Worm (Caenorhabditis elegans): ENCODE data around the gene tbx-7.

tbx-7 gene

ce11 chrIII:6028432-6028831 lies at the start of gene tbx-7:
TSS of gene tbx-7 (minus strand) at chrIII:6028532.
- no peak for TF ChIP-seq tab-1 (GFP tag; IDR thresholded peaks at IDR 0.05)
- no peak for TF ChIP-seq cog-1 (tag; optimal IDR thresholded peaks at IDR 0.05)
- TF ChIP-seq med-1 (GFP tag; optimal IDR thresholded peaks at IDR 0.05; ENCODE audit: insufficient read depth): no peak

- TF ChIP-seq cog-1 (tag; optimal IDR thresholded peaks at IDR 0.05) (no peak), klf-2 (GFP tag; conservative IDR thresholded peaks at IDR 0.05) (no peak), T22C8.4 (GFP tag; IDR thresholded peaks at IDR 0.05) (no peak), ztf-29 (GFP tag; IDR thresholded peaks at IDR 0.05) (no peak), tab-1 (GFP tag; IDR thresholded peaks at IDR 0.05) (no peak), med-1 (GFP tag; optimal IDR thresholded peaks at IDR 0.05; ENCODE audit: insufficient read depth) (no peak), ref-1 (GFP tag; conservative IDR thresholded peaks at IDR 0.05) (no peak), ztf-23 (GFP tag; IDR thresholded peaks at IDR 0.05) (no peak)
Measured at ce11 chrIII:6077973-6078372, 49.6 kb upstream of the tbx-7 start.

ce11 chrIII:6073673-6074331 lies 45.5 kb upstream of the tbx-7 start:
- TF ChIP-seq cog-1 (tag; optimal IDR thresholded peaks at IDR 0.05) (peak; percentile 8), med-1 (GFP tag; optimal IDR thresholded peaks at IDR 0.05; ENCODE audit: insufficient read depth) (no peak)

ce11 chrIII:6072937-6073336 lies 44.6 kb upstream of the tbx-7 start:
- TF ChIP-seq med-1 (GFP tag; optimal IDR thresholded peaks at IDR 0.05; ENCODE audit: insufficient read depth): no peak

ce11 chrIII:6067557-6067956 lies 39.2 kb upstream of the tbx-7 start, which contains the start of gene mapk-15:
TSS of gene mapk-15 (plus strand) at chrIII:6067857.
- TF ChIP-seq cog-1 (tag; optimal IDR thresholded peaks at IDR 0.05) (no peak), med-1 (GFP tag; optimal IDR thresholded peaks at IDR 0.05; ENCODE audit: insufficient read depth) (no peak), ref-1 (GFP tag; conservative IDR thresholded peaks at IDR 0.05) (no peak), tab-1 (GFP tag; IDR thresholded peaks at IDR 0.05) (no peak)

- TF ChIP-seq ref-1 (GFP tag; conservative IDR thresholded peaks at IDR 0.05) (no peak), flt-1 (GFP tag; IDR thresholded peaks at IDR 0.05) (no peak), ztf-29 (GFP tag; IDR thresholded peaks at IDR 0.05) (no peak), med-1 (GFP tag; optimal IDR thresholded peaks at IDR 0.05; ENCODE audit: insufficient read depth) (no peak), tab-1 (GFP tag; IDR thresholded peaks at IDR 0.05) (no peak), cog-1 (tag; optimal IDR thresholded peaks at IDR 0.05) (no peak), klf-2 (GFP tag; conservative IDR thresholded peaks at IDR 0.05) (no peak), T22C8.4 (GFP tag; IDR thresholded peaks at IDR 0.05) (no peak), ztf-23 (GFP tag; IDR thresholded peaks at IDR 0.05) (no peak)
Measured at ce11 chrIII:6056770-6057169, 28.4 kb upstream of the tbx-7 start, which contains the start of gene clc-10. TSS of gene clc-10 (plus strand) at chrIII:6057070.

- no peak for TF ChIP-seq flt-1 (GFP tag; IDR thresholded peaks at IDR 0.05)
- TF ChIP-seq ztf-23 (GFP tag; IDR thresholded peaks at IDR 0.05): no peak
- TF ChIP-seq ref-1 (GFP tag; conservative IDR thresholded peaks at IDR 0.05): no peak
- no peak for TF ChIP-seq ztf-29 (GFP tag; IDR thresholded peaks at IDR 0.05)
- no peak for TF ChIP-seq cog-1 (tag; optimal IDR thresholded peaks at IDR 0.05)
- no peak for TF ChIP-seq tab-1 (GFP tag; IDR thresholded peaks at IDR 0.05)
- no peak for TF ChIP-seq T22C8.4 (GFP tag; IDR thresholded peaks at IDR 0.05)
- no peak for TF ChIP-seq med-1 (GFP tag; optimal IDR thresholded peaks at IDR 0.05; ENCODE audit: insufficient read depth)
- no peak for TF ChIP-seq klf-2 (GFP tag; conservative IDR thresholded peaks at IDR 0.05)
Measured at ce11 chrIII:6056179-6056578, 27.8 kb upstream of the tbx-7 start.

- TF ChIP-seq ztf-29 (GFP tag; IDR thresholded peaks at IDR 0.05) (no peak), T22C8.4 (GFP tag; IDR thresholded peaks at IDR 0.05) (no peak), tab-1 (GFP tag; IDR thresholded peaks at IDR 0.05) (no peak), ref-1 (GFP tag; conservative IDR thresholded peaks at IDR 0.05) (no peak), cog-1 (tag; optimal IDR thresholded peaks at IDR 0.05) (no peak), ztf-23 (GFP tag; IDR thresholded peaks at IDR 0.05) (no peak), med-1 (GFP tag; optimal IDR thresholded peaks at IDR 0.05; ENCODE audit: insufficient read depth) (no peak), flt-1 (GFP tag; IDR thresholded peaks at IDR 0.05) (no peak), klf-2 (GFP tag; conservative IDR thresholded peaks at IDR 0.05) (no peak)
Measured at ce11 chrIII:6055706-6056105, 27.4 kb upstream of the tbx-7 start, which contains the start of gene F40H6.5. TSS of gene F40H6.5 (minus strand) at chrIII:6055806.

ce11 chrIII:6046881-6047280 lies 18.5 kb upstream of the tbx-7 start, which contains the start of gene tbx-11:
TSS of gene tbx-11 (minus strand) at chrIII:6046981.
- TF ChIP-seq ref-1 (GFP tag; conservative IDR thresholded peaks at IDR 0.05) (no peak), tab-1 (GFP tag; IDR thresholded peaks at IDR 0.05) (no peak), ztf-23 (GFP tag; IDR thresholded peaks at IDR 0.05) (no peak), cog-1 (tag; optimal IDR thresholded peaks at IDR 0.05) (no peak), klf-2 (GFP tag; conservative IDR thresholded peaks at IDR 0.05) (no peak), T22C8.4 (GFP tag; IDR thresholded peaks at IDR 0.05) (no peak), flt-1 (GFP tag; IDR thresholded peaks at IDR 0.05) (no peak), ztf-29 (GFP tag; IDR thresholded peaks at IDR 0.05) (no peak), med-1 (GFP tag; optimal IDR thresholded peaks at IDR 0.05; ENCODE audit: insufficient read depth) (no peak)

ce11 chrIII:6039370-6039769 lies 11.0 kb upstream of the tbx-7 start, which contains the start of gene ift-139:
TSS of gene ift-139 (minus strand) at chrIII:6039470.
- TF ChIP-seq ref-1 (GFP tag; conservative IDR thresholded peaks at IDR 0.05): no peak

ce11 chrIII:6030483-6030882 lies 2.2 kb upstream of the tbx-7 start, which contains the start of gene ZK328.6:
TSS of gene ZK328.6 (minus strand) at chrIII:6030583.
- TF ChIP-seq klf-2 (GFP tag; conservative IDR thresholded peaks at IDR 0.05) (no peak), cog-1 (tag; optimal IDR thresholded peaks at IDR 0.05) (no peak), ref-1 (GFP tag; conservative IDR thresholded peaks at IDR 0.05) (no peak), ztf-23 (GFP tag; IDR thresholded peaks at IDR 0.05) (no peak), med-1 (GFP tag; optimal IDR thresholded peaks at IDR 0.05; ENCODE audit: insufficient read depth) (no peak), flt-1 (GFP tag; IDR thresholded peaks at IDR 0.05) (no peak), T22C8.4 (GFP tag; IDR thresholded peaks at IDR 0.05) (no peak), tab-1 (GFP tag; IDR thresholded peaks at IDR 0.05) (no peak), ztf-29 (GFP tag; IDR thresholded peaks at IDR 0.05) (no peak)
